Worm (Caenorhabditis elegans) whole organism, young adult: ENCODE measurements around the gene psme-3.

Source experiments
- B0261.1 ChIP-seq: sonication (generic microtip); optimal IDR thresholded peaks from 2 replicates; lab custom pipeline; 2016; ENCODE audit warnings: mild to moderate bottlenecking, missing genetic modification characterization, moderate library complexity, missing compliant biosample characterization
- F23B12.7 ChIP-seq: sonication (generic microtip); optimal IDR thresholded peaks from 2 replicates; lab custom pipeline; 2017; ENCODE audit warnings: missing genetic modification characterization, mild to moderate bottlenecking, missing compliant biosample characterization, antibody characterized with exemption, moderate library complexity; ENCODE audit not compliant: insufficient read depth
- F39B2.1 ChIP-seq: fragments of 200-800 bp; sonication (Bioruptor generic); IDR thresholded peaks from 2 replicates; pipeline ENCODE4 v1.3.6; 2022; ENCODE audit warnings: missing genetic modification reagents, missing genetic modification characterization, missing compliant biosample characterization
- F49E8.2 ChIP-seq: sonication (generic microtip); optimal IDR thresholded peaks from 3 replicates; lab custom pipeline; 2017; ENCODE audit warnings: missing genetic modification characterization, mild to moderate bottlenecking, missing compliant biosample characterization, antibody characterized with exemption, moderate library complexity; ENCODE audit not compliant: insufficient read depth
- Y53F4B.3 ChIP-seq: fragments of 200-800 bp; sonication (Bioruptor generic); IDR thresholded peaks from 2 replicates; pipeline ENCODE4 v1.3.6; 2022; ENCODE audit warnings: missing genetic modification reagents, missing genetic modification characterization, missing compliant biosample characterization
- Y79H2A.3 ChIP-seq: fragments of 200-800 bp; sonication (Bioruptor generic); conservative IDR thresholded peaks from 2 replicates; pipeline ENCODE4 v1.3.6; 2022; ENCODE audit warnings: missing genetic modification reagents, missing genetic modification characterization, missing compliant biosample characterization
- ZK185.1 ChIP-seq: sonication (generic microtip); optimal IDR thresholded peaks from 2 replicates; lab custom pipeline; 2016; ENCODE audit warnings: mild to moderate bottlenecking, missing genetic modification characterization, missing compliant biosample characterization; ENCODE audit not compliant: poor library complexity, severe bottlenecking
- akir-1 ChIP-seq: fragments of 200-800 bp; sonication (Bioruptor generic); optimal IDR thresholded peaks from 2 replicates; lab custom pipeline; 2018; ENCODE audit warnings: mild to moderate bottlenecking, missing genetic modification characterization, moderate library complexity, missing compliant biosample characterization
- cebp-1 ChIP-seq, 2 experiments: fragments of 200-800 bp in 1 of 2; sonication (Bioruptor generic) in 1 of 2; sonication (generic microtip) in 1 of 2; IDR thresholded peaks in 1 of 2; optimal IDR thresholded peaks in 1 of 2; 2 replicates each; pipeline versions ENCODE4 v1.3.6 to Lab custom; 2017 to 2022; ENCODE audit warnings: missing compliant biosample characterization in 2 of 2, missing genetic modification characterization in 2 of 2, mild to moderate bottlenecking in 1 of 2, missing genetic modification reagents in 1 of 2, moderate library complexity in 1 of 2
- cebp-2 ChIP-seq: fragments of 200-800 bp; sonication (Bioruptor generic); IDR thresholded peaks from 2 replicates; pipeline ENCODE4 v1.3.6; 2022; ENCODE audit warnings: missing genetic modification characterization, missing compliant biosample characterization
- ceh-79 ChIP-seq: sonication (generic microtip); optimal IDR thresholded peaks from 2 replicates; lab custom pipeline; 2017; ENCODE audit warnings: mild to moderate bottlenecking, missing genetic modification characterization, missing compliant biosample characterization
- egl-18 ChIP-seq: fragments of 200-800 bp; sonication (Bioruptor generic); IDR thresholded peaks from 2 replicates; pipeline ENCODE4 v1.3.6; 2022; ENCODE audit warnings: missing genetic modification reagents, missing genetic modification characterization, missing compliant biosample characterization
- egl-44 ChIP-seq: fragments of 200-800 bp; sonication (Bioruptor generic); IDR thresholded peaks from 2 replicates; pipeline ENCODE4 v1.3.6; 2022; ENCODE audit warnings: missing genetic modification reagents, missing genetic modification characterization, missing compliant biosample characterization
- egrh-3 ChIP-seq: fragments of 200-800 bp; sonication (Bioruptor generic); IDR thresholded peaks from 2 replicates; pipeline ENCODE4 v1.3.6; 2022; ENCODE audit warnings: missing genetic modification reagents, missing genetic modification characterization, missing compliant biosample characterization
- hlh-12 ChIP-seq: sonication (generic microtip); optimal IDR thresholded peaks from 2 replicates; lab custom pipeline; 2016; ENCODE audit warnings: missing genetic modification characterization, missing compliant biosample characterization
- hsf-1 ChIP-seq: fragments of 200-800 bp; sonication (Bioruptor generic); IDR thresholded peaks from 2 replicates; pipeline ENCODE4 v1.3.6; 2022; ENCODE audit warnings: missing genetic modification reagents, missing genetic modification characterization, missing compliant biosample characterization
- lag-1 ChIP-seq: fragments of 200-800 bp; sonication (Bioruptor generic); IDR thresholded peaks from 2 replicates; pipeline ENCODE4 v1.3.6; 2022; ENCODE audit warnings: missing genetic modification reagents, missing genetic modification characterization, missing compliant biosample characterization
- let-526 ChIP-seq: fragments of 200-800 bp; sonication (Bioruptor generic); IDR thresholded peaks from 2 replicates; pipeline ENCODE4 v1.3.6; 2022; ENCODE audit warnings: missing genetic modification reagents, missing genetic modification characterization, missing compliant biosample characterization
- let-607 ChIP-seq, 2 experiments: fragments of 200-800 bp in 1 of 2; sonication (Bioruptor generic) in 1 of 2; sonication (generic microtip) in 1 of 2; optimal IDR thresholded peaks; 2 replicates each; lab custom pipeline; 2016 to 2018; ENCODE audit warnings: mild to moderate bottlenecking in 2 of 2, missing compliant biosample characterization in 2 of 2, missing genetic modification characterization in 2 of 2, moderate library complexity in 2 of 2, missing genotype in 1 of 2
- lin-26 ChIP-seq: fragments of 200-800 bp; sonication (Bioruptor generic); IDR thresholded peaks from 2 replicates; pipeline ENCODE4 v1.3.6; 2022; ENCODE audit warnings: missing genetic modification reagents, missing genetic modification characterization, missing compliant biosample characterization
- lsy-27 ChIP-seq: sonication (generic microtip); optimal IDR thresholded peaks from 2 replicates; lab custom pipeline; 2017; ENCODE audit warnings: missing genetic modification characterization, mild to moderate bottlenecking, missing compliant biosample characterization, antibody characterized with exemption, missing genotype, borderline replicate concordance; ENCODE audit not compliant: insufficient read depth
- madf-10 ChIP-seq: sonication (generic microtip); optimal IDR thresholded peaks from 2 replicates; lab custom pipeline; 2016; ENCODE audit warnings: mild to moderate bottlenecking, missing genetic modification characterization, missing compliant biosample characterization
- mes-4 ChIP-seq: sonication (generic microtip); optimal IDR thresholded peaks from 2 replicates; lab custom pipeline; 2016; ENCODE audit warnings: missing genotype, missing genetic modification characterization, missing compliant biosample characterization
- nhr-27 ChIP-seq: fragments of 200-800 bp; sonication (Bioruptor generic); optimal IDR thresholded peaks from 2 replicates; lab custom pipeline; 2018; ENCODE audit warnings: mild to moderate bottlenecking, missing genetic modification characterization, moderate library complexity, missing compliant biosample characterization
- pha-4 ChIP-seq: fragments of 150-350 bp; sonication (generic microtip); optimal IDR thresholded peaks from 2 replicates; lab custom pipeline; 2014; ENCODE audit warnings: missing biosample characterization, missing genetic modification reagents, missing genetic modification characterization
- rcor-1 ChIP-seq: fragments of 200-800 bp; sonication (Bioruptor generic); IDR thresholded peaks from 2 replicates; pipeline ENCODE4 v1.3.6; 2022; ENCODE audit warnings: missing genetic modification reagents, missing genetic modification characterization, missing compliant biosample characterization
- sea-2 ChIP-seq: fragments of 200-800 bp; sonication (Bioruptor generic); IDR thresholded peaks from 2 replicates; pipeline ENCODE4 v1.3.6; 2022; ENCODE audit warnings: missing genetic modification characterization, missing compliant biosample characterization
- tbx-9 ChIP-seq: sonication (generic microtip); optimal IDR thresholded peaks from 2 replicates; lab custom pipeline; 2016; ENCODE audit warnings: borderline replicate concordance, missing genetic modification characterization, inconsistent platforms, missing compliant biosample characterization
- zfh-2 ChIP-seq: fragments of 200-800 bp; sonication (Bioruptor generic); conservative IDR thresholded peaks from 2 replicates; pipeline ENCODE4 v1.3.6; 2022; ENCODE audit warnings: missing genetic modification reagents, missing genetic modification characterization, missing compliant biosample characterization
- zim-3 ChIP-seq: sonication (generic microtip); optimal IDR thresholded peaks from 2 replicates; lab custom pipeline; 2017; ENCODE audit warnings: mild to moderate bottlenecking, missing genetic modification characterization, moderate library complexity, missing compliant biosample characterization
- ztf-25 ChIP-seq: fragments of 200-800 bp; sonication (Bioruptor generic); IDR thresholded peaks from 2 replicates; pipeline ENCODE4 v1.3.6; 2022; ENCODE audit warnings: missing genetic modification reagents, missing genetic modification characterization, missing compliant biosample characterization
- ztf-26 ChIP-seq: sonication (generic microtip); optimal IDR thresholded peaks from 2 replicates; lab custom pipeline; 2017; ENCODE audit warnings: missing genetic modification characterization, missing compliant biosample characterization
- ztf-28 ChIP-seq: fragments of 200-800 bp; sonication (Bioruptor generic); IDR thresholded peaks from 2 replicates; pipeline ENCODE4 v1.3.6; 2022; ENCODE audit warnings: missing genetic modification reagents, missing genetic modification characterization, missing compliant biosample characterization
- ztf-3 ChIP-seq: fragments of 200-800 bp; sonication (Bioruptor generic); optimal IDR thresholded peaks from 2 replicates; lab custom pipeline; 2018; ENCODE audit warnings: mild to moderate bottlenecking, missing genetic modification characterization, missing compliant biosample characterization

Gene psme-3

DNA sequence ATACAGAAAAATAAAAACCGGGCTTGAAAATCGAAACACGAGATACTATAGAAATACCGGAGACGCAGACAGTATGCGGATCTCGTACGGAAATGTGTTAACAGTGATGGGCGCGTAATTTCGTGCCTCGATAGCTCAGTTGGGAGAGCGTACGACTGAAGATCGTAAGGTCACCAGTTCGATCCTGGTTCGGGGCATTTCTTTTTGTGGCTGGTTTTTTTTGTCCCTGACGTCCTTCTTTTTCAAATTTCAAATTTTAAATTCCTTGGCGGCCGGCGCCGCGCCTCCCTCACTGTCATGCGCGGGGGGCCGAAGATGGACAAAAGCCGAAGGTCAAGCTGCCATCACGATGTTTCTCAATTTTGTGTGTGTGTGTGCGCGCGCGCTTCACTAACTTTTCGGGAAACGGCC is 13.2 kb upstream of the psme-3 start (continued):
- TF ChIP-seq hsf-1 (GFP tag; lab: Robert Waterston, UW): 0 out of 2 replicates have a peak, but pooled peaks have one; percentile 6
- no peak for TF ChIP-seq ZK185.1 (tag; lab: Kevin White, UChicago)
- no peak for TF ChIP-seq zim-3
- TF ChIP-seq madf-10 (tag; lab: Kevin White, UChicago): peak; percentile 9
- no peak for TF ChIP-seq egl-44 (GFP tag; lab: Robert Waterston, UW)
- TF ChIP-seq let-607 (tag; optimal IDR thresholded peaks at IDR 0.05; lab: Kevin White, UChicago): no peak
- no peak for TF ChIP-seq let-526 (GFP tag; lab: Robert Waterston, UW)
- no peak for TF ChIP-seq cebp-1 (GFP tag; IDR thresholded peaks at IDR 0.05; lab: Robert Waterston, UW)
- TF ChIP-seq cebp-1 (tag; optimal IDR thresholded peaks at IDR 0.05; lab: Kevin White, UChicago): no peak
- TF ChIP-seq Y53F4B.3: no peak
- TF ChIP-seq Y79H2A.3 (GFP tag; lab: Robert Waterston, UW): no peak
- TF ChIP-seq lin-26 (GFP tag; lab: Robert Waterston, UW): peak; percentile 79; the same call in 1 of the 2 replicates
- peak; percentile 80 for TF ChIP-seq B0261.1 (tag; lab: Kevin White, UChicago)
- no peak for TF ChIP-seq ztf-3 (GFP tag; lab: Kevin White, UChicago)
- no peak for TF ChIP-seq F39B2.1 (GFP tag; lab: Robert Waterston, UW)
- TF ChIP-seq tbx-9: no peak
- TF ChIP-seq rcor-1: no peak
- 0 out of 2 replicates have a peak, but pooled peaks have one; percentile 67 for TF ChIP-seq cebp-2

DNA sequence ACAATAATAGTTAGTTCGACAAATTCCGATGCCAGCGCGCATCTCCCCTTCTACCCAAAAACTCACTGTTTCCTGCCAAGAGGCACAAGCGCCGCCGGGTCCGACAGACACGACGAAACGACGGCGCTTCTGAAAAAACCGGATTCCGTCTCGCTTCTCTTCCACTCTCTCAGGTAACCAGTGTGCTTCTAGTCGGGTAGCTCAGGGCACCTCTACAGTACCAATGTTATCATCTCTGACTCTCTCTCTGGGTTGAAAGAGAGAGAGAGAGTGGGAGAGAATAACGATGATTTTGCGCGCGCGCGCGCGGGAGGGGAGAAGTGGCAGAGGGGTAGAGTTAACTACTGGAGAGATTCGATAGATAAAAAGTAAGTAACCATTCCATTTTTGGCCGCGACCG is 11.1 kb upstream of the psme-3 start:
- no peak for TF ChIP-seq lsy-27 (tag; lab: Kevin White, UChicago)
- 0 out of 2 replicates have a peak, but pooled peaks have one; percentile 69 for TF ChIP-seq lin-26 (GFP tag; lab: Robert Waterston, UW)
- TF ChIP-seq zfh-2: peak; percentile 85
- no peak for TF ChIP-seq ztf-26
- peak; percentile 51; the same call in 1 of the 2 replicates for TF ChIP-seq egrh-3 (GFP tag; lab: Robert Waterston, UW)

DNA sequence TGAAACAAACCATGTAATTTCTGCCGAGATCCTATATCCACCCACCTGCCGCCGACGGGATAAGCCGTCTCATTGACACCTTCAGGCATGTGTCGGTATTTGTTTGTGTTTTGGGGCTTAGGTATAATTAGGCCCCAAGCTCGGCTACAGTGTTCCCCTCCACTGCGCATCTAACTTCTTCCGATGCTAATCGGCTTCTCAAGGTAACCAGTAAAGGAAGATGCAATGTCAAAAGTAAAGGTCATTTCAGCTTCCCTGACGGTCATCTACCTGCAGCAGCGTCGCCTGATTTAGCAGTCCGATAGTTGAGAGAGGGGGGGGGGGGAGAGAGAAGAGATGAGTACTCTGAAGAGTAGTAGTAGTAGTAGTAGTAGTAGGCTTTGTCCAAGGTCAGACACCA is 9.7 kb upstream of the psme-3 start:
- TF ChIP-seq ceh-79 (tag; lab: Kevin White, UChicago) (no peak), akir-1 (no peak), hlh-12 (no peak), F23B12.7 (tag; lab: Kevin White, UChicago) (no peak), mes-4 (tag; lab: Kevin White, UChicago) (no peak), egl-18 (GFP tag; lab: Robert Waterston, UW) (no peak), B0261.1 (tag; lab: Kevin White, UChicago) (no peak), sea-2 (GFP tag; lab: Robert Waterston, UW) (no peak), lag-1 (GFP tag; lab: Robert Waterston, UW) (no peak), ztf-28 (GFP tag; lab: Robert Waterston, UW) (no peak), pha-4 (no peak), ztf-25 (GFP tag; lab: Robert Waterston, UW) (no peak), F49E8.2 (tag; lab: Kevin White, UChicago) (no peak), nhr-27 (tag; lab: Kevin White, UChicago) (no peak)
